Fruit fly (Drosophila melanogaster): Measurements from ENCODE around the gene CG17917.

DNA sequence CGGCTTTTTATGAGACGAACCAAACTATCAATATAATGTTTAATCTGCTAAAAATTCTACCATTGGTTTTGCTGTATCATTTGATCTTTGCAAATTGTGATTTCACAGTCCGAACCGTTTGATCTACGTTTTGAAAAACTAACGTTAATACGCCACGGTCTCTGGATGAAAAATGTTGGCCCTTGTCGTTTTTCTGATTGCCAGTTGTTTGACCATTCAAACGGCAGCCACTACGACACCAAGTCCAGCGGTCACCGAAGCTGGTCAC is 32.5 kb downstream of the CG17917 start, which contains the start of gene CG42564:
- TF ChIP-seq EcR (GFP tag; optimal IDR thresholded peaks at IDR 0.05) (no peak), CG8478 (optimal IDR thresholded peaks at IDR 0.05) (no peak), Dll (optimal IDR thresholded peaks at IDR 0.05) (no peak), psq (optimal IDR thresholded peaks at IDR 0.05) (no peak), usp (GFP tag; optimal IDR thresholded peaks at IDR 0.05) (no peak), pan (optimal IDR thresholded peaks at IDR 0.05) (no peak)
